Worm (Caenorhabditis elegans): ENCODE results near the gene Y47D3A.13.

Gene Y47D3A.13

ce11 chrIII:11202992-11203391, 20.9 kb downstream of the Y47D3A.13 start (continued):
- no peak for TF ChIP-seq F39B2.1 (GFP tag; IDR thresholded peaks at IDR 0.05)
- peak; percentile 55 for TF ChIP-seq K12H6.12 (tag; optimal IDR thresholded peaks at IDR 0.05)
- no peak for TF ChIP-seq nfya-1 (tag; optimal IDR thresholded peaks at IDR 0.05; ENCODE audit: borderline replicate concordance, insufficient read depth)
- TF ChIP-seq ztf-3 (GFP tag; optimal IDR thresholded peaks at IDR 0.05): no peak
- TF ChIP-seq rec-8 (tag; optimal IDR thresholded peaks at IDR 0.05): no peak
- no peak for TF ChIP-seq attf-6 (GFP tag; IDR thresholded peaks at IDR 0.05)
- no peak for TF ChIP-seq dpff-1 (tag; optimal IDR thresholded peaks at IDR 0.05)
- TF ChIP-seq attf-5 (GFP tag; optimal IDR thresholded peaks at IDR 0.05): peak; percentile 54

DNA sequence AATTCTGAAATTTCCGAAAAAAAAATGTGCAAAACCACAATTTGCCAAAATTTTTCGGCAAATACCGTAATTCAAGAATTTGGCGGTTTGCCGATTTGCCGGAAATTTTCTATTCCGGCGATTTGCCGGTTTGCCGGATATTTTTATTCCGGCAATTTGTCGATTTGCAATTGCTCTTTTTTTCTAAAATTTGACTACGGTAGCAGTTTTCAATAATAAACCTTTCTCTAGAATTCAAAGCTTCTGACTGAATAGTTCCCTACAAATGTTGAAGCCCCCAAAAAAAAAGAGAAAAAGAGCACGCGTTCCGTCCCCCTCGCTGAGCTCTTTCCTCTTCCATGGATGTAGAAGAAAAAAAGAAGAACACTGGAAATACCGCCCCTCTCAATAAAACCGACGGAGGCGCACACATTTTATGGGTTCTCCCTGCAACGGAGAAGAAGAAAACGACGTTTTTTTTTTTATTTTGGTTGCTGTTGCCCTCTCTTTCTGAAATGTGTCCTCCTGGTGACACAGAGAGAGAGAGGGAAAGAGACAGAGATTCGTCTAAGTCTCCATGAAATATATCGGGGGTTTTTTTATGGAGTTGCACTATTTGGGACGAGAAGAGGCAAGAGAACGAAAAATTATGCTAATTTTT, 22.9 kb downstream of the Y47D3A.13 start:
- TF ChIP-seq zfh-2 (GFP tag; conservative IDR thresholded peaks at IDR 0.05) (0 out of 2 replicates have a peak, but pooled peaks have one; percentile 25), madf-6 (GFP tag; IDR thresholded peaks at IDR 0.05) (no peak), ztf-26 (tag; optimal IDR thresholded peaks at IDR 0.05) (no peak)

ce11 chrIII:11197327-11197726, 26.6 kb downstream of the Y47D3A.13 start:
- TF ChIP-seq ztf-25 (GFP tag; IDR thresholded peaks at IDR 0.05) (no peak), mes-4 (tag; optimal IDR thresholded peaks at IDR 0.05) (no peak), nhr-80 (tag; optimal IDR thresholded peaks at IDR 0.05) (peak; percentile 86), nfyb-1 (GFP tag; IDR thresholded peaks at IDR 0.05) (no peak; the same call in 1 of the 2 replicates), F57A8.1 (GFP tag; optimal IDR thresholded peaks at IDR 0.05) (no peak), madf-3 (GFP tag; IDR thresholded peaks at IDR 0.05) (no peak), ekl-4 (GFP tag; IDR thresholded peaks at IDR 0.05) (no peak), F33H1.4 (GFP tag; IDR thresholded peaks at IDR 0.05) (no peak), ZK185.1 (tag; optimal IDR thresholded peaks at IDR 0.05; ENCODE audit: poor library complexity, severe bottlenecking) (no peak), K11D2.4 (GFP tag; IDR thresholded peaks at IDR 0.05) (0 out of 2 replicates have a peak, but pooled peaks have one; percentile 35), ztf-3 (GFP tag; optimal IDR thresholded peaks at IDR 0.05) (no peak), F22D6.2 (tag; optimal IDR thresholded peaks at IDR 0.05) (no peak), egl-18 (GFP tag; IDR thresholded peaks at IDR 0.05) (no peak), aptf-2 (GFP tag; conservative IDR thresholded peaks at IDR 0.05) (no peak), snpc-1.1 (tag; optimal IDR thresholded peaks at IDR 0.05; ENCODE audit: insufficient read depth) (no peak), F57C9.4 (tag; optimal IDR thresholded peaks at IDR 0.05) (no peak), ztf-6 (GFP tag; IDR thresholded peaks at IDR 0.05) (no peak), B0336.3 (GFP tag; IDR thresholded peaks at IDR 0.05) (peak; percentile 78), cebp-2 (GFP tag; IDR thresholded peaks at IDR 0.05) (no peak), mxl-1 (tag; optimal IDR thresholded peaks at IDR 0.05) (no peak), mcd-1 (GFP tag; IDR thresholded peaks at IDR 0.05) (0 out of 2 replicates have a peak, but pooled peaks have one; percentile 4), cebp-1 (GFP tag; IDR thresholded peaks at IDR 0.05) (no peak), cebp-1 (tag; optimal IDR thresholded peaks at IDR 0.05) (peak; percentile 62), B0019.2 (GFP tag; conservative IDR thresholded peaks at IDR 0.05) (no peak), T26A5.8 (tag; optimal IDR thresholded peaks at IDR 0.05) (no peak), nhr-179 (tag; optimal IDR thresholded peaks at IDR 0.05) (no peak), zfh-2 (GFP tag; conservative IDR thresholded peaks at IDR 0.05) (no peak), attf-6 (GFP tag; IDR thresholded peaks at IDR 0.05) (no peak), chd-7 (tag; optimal IDR thresholded peaks at IDR 0.05) (no peak), ceh-40 (GFP tag; IDR thresholded peaks at IDR 0.05) (no peak), ceh-100 (GFP tag; IDR thresholded peaks at IDR 0.05) (no peak), rec-8 (tag; optimal IDR thresholded peaks at IDR 0.05) (no peak), K12H6.12 (tag; optimal IDR thresholded peaks at IDR 0.05) (no peak), egrh-3 (GFP tag; IDR thresholded peaks at IDR 0.05) (peak; percentile 81), Y56A3A.18 (GFP tag; IDR thresholded peaks at IDR 0.05) (no peak), efl-1 (GFP tag; optimal IDR thresholded peaks at IDR 0.05) (no peak), ztf-26 (tag; optimal IDR thresholded peaks at IDR 0.05) (no peak), hmg-1.2 (GFP tag; IDR thresholded peaks at IDR 0.05) (peak; percentile 21; the same call in 1 of the 2 replicates), Y95B8A.8 (GFP tag; IDR thresholded peaks at IDR 0.05) (no peak)

All from whole organism, young adult.